Worm (Caenorhabditis elegans): ENCODE data around the gene R10E4.6.
A peak's percentile ranks its signal among the peaks of the same experiment; 100 is the strongest.

Gene R10E4.6

DNA sequence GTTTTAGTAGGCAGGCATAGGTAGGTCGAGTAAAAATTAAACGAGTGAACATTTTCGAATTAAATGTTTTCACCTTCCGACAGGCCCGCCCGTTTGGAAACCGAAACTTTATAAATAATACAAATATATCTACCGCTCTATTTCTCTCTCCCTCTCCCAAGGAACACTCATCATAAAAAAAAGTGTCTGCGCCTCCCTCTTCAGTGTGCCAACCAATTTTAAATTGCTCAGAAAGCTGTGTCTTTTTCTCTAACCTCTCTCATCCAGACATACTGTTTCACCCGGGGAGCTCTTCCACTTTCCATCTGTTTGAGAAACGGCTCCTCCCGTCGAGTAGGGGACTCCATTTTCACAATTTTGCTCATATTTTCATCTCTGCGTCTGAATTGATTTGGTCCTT lies 29.9 kb downstream of the R10E4.6 start:
- peak; percentile 1 for TF ChIP-seq zag-1 (tag; optimal IDR thresholded peaks at IDR 0.05)
- peak; percentile 5 for TF ChIP-seq sem-4 (tag; optimal IDR thresholded peaks at IDR 0.05)
- TF ChIP-seq lsy-2 (tag; optimal IDR thresholded peaks at IDR 0.05): peak in 1 of 2 experiments; percentile 54
- TF ChIP-seq mab-5 (tag; optimal IDR thresholded peaks at IDR 0.05): peak; percentile 72
- no peak for TF ChIP-seq nhr-77 (tag; optimal IDR thresholded peaks at IDR 0.05)
- peak; percentile 79 for TF ChIP-seq C34F6.9 (tag; optimal IDR thresholded peaks at IDR 0.05)
- no peak for TF ChIP-seq blmp-1 (tag; optimal IDR thresholded peaks at IDR 0.05; ENCODE audit: insufficient read depth)
- peak; percentile 70 for TF ChIP-seq F13H6.1 (tag; optimal IDR thresholded peaks at IDR 0.05)
- TF ChIP-seq sma-9 (GFP tag; optimal IDR thresholded peaks at IDR 0.05): peak; percentile 43
- no peak for TF ChIP-seq sma-9 (tag; optimal IDR thresholded peaks at IDR 0.05)
- TF ChIP-seq crh-2 (tag; optimal IDR thresholded peaks at IDR 0.05): peak; percentile 31
- peak; percentile 85 for TF ChIP-seq unc-55 (GFP tag; optimal IDR thresholded peaks at IDR 0.05)
- TF ChIP-seq nhr-237 (tag; optimal IDR thresholded peaks at IDR 0.05): no peak
- no peak for TF ChIP-seq elt-3 (tag; optimal IDR thresholded peaks at IDR 0.05)
- TF ChIP-seq nhr-129 (tag; optimal IDR thresholded peaks at IDR 0.05): peak; percentile 6

DNA sequence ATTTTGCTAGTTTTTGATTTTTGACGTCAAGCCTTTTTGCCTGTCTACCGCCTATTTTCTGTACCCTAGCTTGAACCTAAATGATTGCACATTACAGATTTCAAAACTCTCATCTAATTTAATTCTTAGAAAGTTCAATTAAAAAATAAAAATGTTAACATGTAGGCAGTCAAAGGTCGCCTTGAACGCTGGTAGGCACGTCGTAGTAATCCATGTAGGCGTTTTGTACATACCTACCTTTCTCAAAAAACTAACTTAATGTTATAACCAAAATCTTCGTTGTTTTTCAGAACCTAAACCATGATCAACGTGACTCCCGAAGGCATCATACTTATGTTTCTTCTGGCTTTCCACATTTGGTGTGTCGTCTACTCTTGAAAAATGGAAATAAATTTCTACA lies 30.7 kb downstream of the R10E4.6 start, which contains the start of gene H38K22.9:
TSS of gene H38K22.9 (plus strand) at position 301 of the 400 bp plus-strand sequence.
- TF ChIP-seq ztf-11 (tag; optimal IDR thresholded peaks at IDR 0.05) (no peak), F13H6.1 (tag; optimal IDR thresholded peaks at IDR 0.05) (no peak), crh-2 (tag; optimal IDR thresholded peaks at IDR 0.05) (no peak), Y55F3AM.14 (GFP tag; optimal IDR thresholded peaks at IDR 0.05) (no peak), zag-1 (tag; optimal IDR thresholded peaks at IDR 0.05) (no peak), lin-11 (tag; optimal IDR thresholded peaks at IDR 0.05) (no peak), snpc-4 (tag; optimal IDR thresholded peaks at IDR 0.05) (no peak), elt-3 (tag; optimal IDR thresholded peaks at IDR 0.05) (no peak), gmeb-1 (tag; optimal IDR thresholded peaks at IDR 0.05) (no peak), nhr-10 (tag; optimal IDR thresholded peaks at IDR 0.05) (no peak), lin-13 (GFP tag; optimal IDR thresholded peaks at IDR 0.05) (no peak), fos-1 (tag; optimal IDR thresholded peaks at IDR 0.05) (no peak), nhr-21 (tag; optimal IDR thresholded peaks at IDR 0.05) (no peak), aly-2 (tag; optimal IDR thresholded peaks at IDR 0.05) (no peak), mbf-1 (tag; optimal IDR thresholded peaks at IDR 0.05) (no peak)

DNA sequence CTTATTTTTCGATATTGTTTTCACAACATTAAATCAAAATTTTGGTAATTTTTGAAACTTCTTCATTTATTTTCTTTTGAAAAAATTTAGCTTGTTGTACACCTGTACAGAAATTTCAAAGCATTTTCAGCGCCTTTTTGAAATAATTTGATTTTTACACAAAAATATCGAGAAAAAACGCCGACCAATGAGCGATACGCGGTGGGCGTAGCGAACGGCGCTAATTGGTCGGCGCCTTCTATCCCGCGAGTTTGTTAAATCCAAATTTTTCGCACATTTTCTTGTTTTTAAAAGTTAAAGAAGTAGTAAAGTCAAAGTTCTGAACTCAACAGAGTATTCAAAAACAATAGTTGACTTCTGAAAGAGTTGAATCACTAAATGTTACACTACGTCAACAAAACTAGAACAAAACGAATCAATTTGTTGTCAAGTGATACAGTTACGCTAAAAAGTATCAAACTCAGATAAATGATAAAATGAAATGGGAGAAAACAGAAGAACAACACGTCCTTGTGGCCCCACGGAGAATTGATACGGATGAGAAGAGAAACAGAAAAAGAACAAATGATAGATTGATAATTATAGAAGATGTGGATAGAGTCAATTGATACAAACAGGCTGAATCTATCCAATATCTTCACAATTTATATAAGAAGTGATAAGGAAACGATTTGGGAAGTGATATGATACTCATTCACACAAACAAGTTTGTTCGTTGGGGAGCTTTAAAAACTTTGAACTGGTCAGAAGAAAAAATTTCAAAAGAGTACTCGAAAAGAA lies 35.2 kb downstream of the R10E4.6 start:
- no peak for TF ChIP-seq ceh-16 (tag; optimal IDR thresholded peaks at IDR 0.05)
- no peak for TF ChIP-seq mbf-1 (tag; optimal IDR thresholded peaks at IDR 0.05)
- TF ChIP-seq lin-39 (tag; optimal IDR thresholded peaks at IDR 0.05): no peak
- peak; percentile 38 for TF ChIP-seq nhr-21 (tag; optimal IDR thresholded peaks at IDR 0.05)
- TF ChIP-seq aly-2 (tag; optimal IDR thresholded peaks at IDR 0.05): no peak
- TF ChIP-seq ceh-82 (tag; optimal IDR thresholded peaks at IDR 0.05): no peak
- no peak for TF ChIP-seq alr-1 (tag; optimal IDR thresholded peaks at IDR 0.05)
- TF ChIP-seq elt-3 (tag; optimal IDR thresholded peaks at IDR 0.05): no peak
- TF ChIP-seq lsy-2 (tag; optimal IDR thresholded peaks at IDR 0.05): no peak
- no peak for TF ChIP-seq F13H6.1 (tag; optimal IDR thresholded peaks at IDR 0.05)
- peak; percentile 33 for TF ChIP-seq fos-1 (tag; optimal IDR thresholded peaks at IDR 0.05)
- TF ChIP-seq egl-27 (tag; optimal IDR thresholded peaks at IDR 0.05): no peak
- no peak for TF ChIP-seq ztf-4 (tag; optimal IDR thresholded peaks at IDR 0.05)
- peak; percentile 66 for TF ChIP-seq blmp-1 (tag; optimal IDR thresholded peaks at IDR 0.05; ENCODE audit: insufficient read depth)
- TF ChIP-seq crh-2 (tag; optimal IDR thresholded peaks at IDR 0.05): peak; percentile 12
- TF ChIP-seq nhr-12 (tag; optimal IDR thresholded peaks at IDR 0.05): no peak
- no peak for TF ChIP-seq nhr-10 (tag; optimal IDR thresholded peaks at IDR 0.05)
- TF ChIP-seq nhr-77 (tag; optimal IDR thresholded peaks at IDR 0.05): no peak
- TF ChIP-seq nhr-25 (tag; optimal IDR thresholded peaks at IDR 0.05): peak; percentile 26
- no peak for TF ChIP-seq nhr-6 (tag; optimal IDR thresholded peaks at IDR 0.05)
- no peak for TF ChIP-seq nhr-129 (tag; optimal IDR thresholded peaks at IDR 0.05)
- no peak for TF ChIP-seq lin-11 (tag; optimal IDR thresholded peaks at IDR 0.05)
- no peak for TF ChIP-seq R02D3.7 (tag; optimal IDR thresholded peaks at IDR 0.05)

DNA sequence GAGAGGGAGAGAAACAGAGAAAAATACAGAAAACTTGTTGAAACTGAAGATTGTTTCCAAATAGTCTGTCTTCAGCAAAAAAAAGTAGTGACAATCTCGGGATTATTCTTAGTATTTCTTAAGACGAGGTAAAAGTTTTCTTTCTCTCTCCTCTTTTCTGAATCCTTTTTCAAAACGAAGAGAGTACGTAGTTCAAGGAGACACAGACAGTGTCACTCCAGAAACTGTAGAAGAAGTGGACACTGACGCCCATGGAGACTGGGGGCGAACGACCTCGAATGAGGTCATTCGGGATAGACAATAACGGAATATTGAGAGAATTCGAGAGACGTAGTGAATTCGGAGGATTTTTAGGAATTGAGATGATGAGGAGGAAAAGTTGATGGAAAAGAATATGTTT lies 37.8 kb downstream of the R10E4.6 start, which contains the start of gene gly-6:
TSS of gene gly-6 (minus strand) at position 245 of the 400 bp plus-strand sequence.
- TF ChIP-seq lin-11 (tag; optimal IDR thresholded peaks at IDR 0.05) (no peak), lin-13 (GFP tag; optimal IDR thresholded peaks at IDR 0.05) (no peak), peb-1 (tag; optimal IDR thresholded peaks at IDR 0.05) (no peak), nhr-25 (tag; optimal IDR thresholded peaks at IDR 0.05) (peak; percentile 61), aly-2 (tag; optimal IDR thresholded peaks at IDR 0.05) (no peak), skn-1 (tag; optimal IDR thresholded peaks at IDR 0.05) (no peak), ceh-82 (tag; optimal IDR thresholded peaks at IDR 0.05) (no peak), egl-27 (tag; optimal IDR thresholded peaks at IDR 0.05) (no peak)
